Worm (Caenorhabditis elegans) whole organism, L1 larva: Measurements from ENCODE around the gene dhs-18.

Source experiments
- C04F5.9 ChIP-seq: sonication (generic microtip); optimal IDR thresholded peaks from 2 replicates; lab custom pipeline; 2016; ENCODE audit warnings: missing genetic modification characterization, missing compliant biosample characterization
- C16A3.4 ChIP-seq: fragments of 150-350 bp; optimal IDR thresholded peaks from 2 replicates; lab custom pipeline; 2014; ENCODE audit warnings: missing biosample characterization, missing genetic modification characterization
- F16B12.6 ChIP-seq: fragments of 150-350 bp; optimal IDR thresholded peaks from 2 replicates; lab custom pipeline; 2014; ENCODE audit warnings: missing biosample characterization, missing genetic modification characterization
- aha-1 ChIP-seq: fragments of 150-350 bp; optimal IDR thresholded peaks from 2 replicates; lab custom pipeline; 2014; ENCODE audit warnings: missing biosample characterization, missing genetic modification characterization
- aly-2 ChIP-seq: fragments of 150-350 bp; optimal IDR thresholded peaks from 2 replicates; lab custom pipeline; 2014; ENCODE audit warnings: missing biosample characterization, missing genetic modification characterization
- ama-1 ChIP-seq: fragments of 150-350 bp; optimal IDR thresholded peaks from 2 replicates; lab custom pipeline; 2014
- ceh-8 ChIP-seq: fragments of 200-800 bp; sonication (Bioruptor generic); optimal IDR thresholded peaks from 2 replicates; lab custom pipeline; 2018; ENCODE audit warnings: mild to moderate bottlenecking, missing genetic modification characterization, moderate library complexity, missing compliant biosample characterization
- ces-1 ChIP-seq: fragments of 150-350 bp; optimal IDR thresholded peaks from 2 replicates; lab custom pipeline; 2014; ENCODE audit warnings: missing biosample characterization, missing genetic modification reagents, missing genetic modification characterization
- dpl-1 ChIP-seq, 3 experiments: fragments of 150-350 bp in 2 of 3; sonication (generic microtip) in 1 of 3; optimal IDR thresholded peaks; 2 replicates each; lab custom pipeline; 2014 to 2017; ENCODE audit warnings: missing biosample characterization in 3 of 3, missing genetic modification characterization in 3 of 3, missing genetic modification reagents in 3 of 3
- efl-1 ChIP-seq, 4 experiments: fragments of 150-350 bp; optimal IDR thresholded peaks in 3 of 4; peaks in 1 of 4; 1 replicate in 1 of 4; 2 replicates in 3 of 4; lab custom pipeline; 2014; ENCODE audit warnings: missing biosample characterization in 2 of 4, missing genetic modification characterization in 2 of 4, missing genetic modification reagents in 2 of 4
- egl-27 ChIP-seq, 2 experiments: fragments of 150-350 bp in 1 of 2; sonication (generic microtip); optimal IDR thresholded peaks; 3 replicates each; lab custom pipeline; 2017 to 2018; ENCODE audit warnings: missing biosample characterization in 2 of 2, missing genetic modification characterization in 2 of 2, missing genetic modification reagents in 2 of 2
- elt-3 ChIP-seq, 6 experiments: fragments of 150-350 bp in 1 of 6; sonication (generic microtip); optimal IDR thresholded peaks; 2 replicates each; lab custom pipeline; 2017 to 2018; ENCODE audit warnings: missing biosample characterization in 6 of 6, missing genetic modification characterization in 6 of 6, inconsistent platforms in 1 of 6
- fkh-10 ChIP-seq: sonication (generic microtip); optimal IDR thresholded peaks from 2 replicates; lab custom pipeline; 2017; ENCODE audit warnings: missing biosample characterization, missing genetic modification reagents, missing genetic modification characterization
- fkh-8 ChIP-seq: sonication (generic microtip); optimal IDR thresholded peaks from 2 replicates; lab custom pipeline; 2016; ENCODE audit warnings: mild to moderate bottlenecking, missing genetic modification characterization, missing compliant biosample characterization
- grh-1 ChIP-seq: fragments of 200-800 bp; sonication (Bioruptor generic); IDR thresholded peaks from 2 replicates; pipeline ENCODE4 v1.3.6; 2022; ENCODE audit warnings: missing genetic modification reagents, missing genetic modification characterization, missing compliant biosample characterization
- hpl-2 ChIP-seq: fragments of 150-350 bp; optimal IDR thresholded peaks from 2 replicates; lab custom pipeline; 2014; ENCODE audit warnings: missing biosample characterization, missing genetic modification reagents, missing genetic modification characterization
- irx-1 ChIP-seq: sonication (generic microtip); optimal IDR thresholded peaks from 2 replicates; lab custom pipeline; 2016; ENCODE audit warnings: missing genetic modification characterization, missing compliant biosample characterization
- isw-1 ChIP-seq: fragments of 200-800 bp; sonication (Bioruptor generic); IDR thresholded peaks from 2 replicates; pipeline ENCODE4 v1.3.6; 2022; ENCODE audit warnings: missing genetic modification characterization, missing compliant biosample characterization
- lin-13 ChIP-seq: fragments of 150-350 bp; optimal IDR thresholded peaks from 2 replicates; lab custom pipeline; 2014; ENCODE audit warnings: missing biosample characterization, missing genetic modification reagents, missing genetic modification characterization
- lin-14 ChIP-seq: fragments of 200-800 bp; sonication (Bioruptor generic); optimal IDR thresholded peaks from 2 replicates; lab custom pipeline; 2018; ENCODE audit warnings: mild to moderate bottlenecking, missing genetic modification characterization, moderate library complexity, missing compliant biosample characterization
- lin-39 ChIP-seq: fragments of 150-350 bp; optimal IDR thresholded peaks from 2 replicates; lab custom pipeline; 2014; ENCODE audit warnings: missing biosample characterization, missing genetic modification reagents, missing genetic modification characterization
- lir-3 ChIP-seq: sonication (generic microtip); optimal IDR thresholded peaks from 2 replicates; lab custom pipeline; 2016; ENCODE audit warnings: mild to moderate bottlenecking, missing genetic modification characterization, moderate library complexity, missing compliant biosample characterization; ENCODE audit not compliant: poor library complexity
- lsy-2 ChIP-seq, 2 experiments: fragments of 150-350 bp; optimal IDR thresholded peaks; 2 replicates each; lab custom pipeline; 2014; ENCODE audit warnings: missing biosample characterization in 2 of 2, missing genetic modification characterization in 2 of 2
- mef-2 ChIP-seq: fragments of 150-350 bp; optimal IDR thresholded peaks from 2 replicates; lab custom pipeline; 2014; ENCODE audit warnings: missing biosample characterization, missing genetic modification characterization
- nhr-12 ChIP-seq: sonication (generic microtip); optimal IDR thresholded peaks from 2 replicates; lab custom pipeline; 2017; ENCODE audit warnings: missing biosample characterization, missing genetic modification characterization
- nhr-20 ChIP-seq: sonication (generic microtip); optimal IDR thresholded peaks from 2 replicates; lab custom pipeline; 2016; ENCODE audit warnings: mild to moderate bottlenecking, missing genetic modification characterization, missing compliant biosample characterization
- nhr-237 ChIP-seq: fragments of 150-350 bp; optimal IDR thresholded peaks from 2 replicates; lab custom pipeline; 2014; ENCODE audit warnings: missing biosample characterization, missing genetic modification characterization
- nhr-28 ChIP-seq: fragments of 150-350 bp; optimal IDR thresholded peaks from 2 replicates; lab custom pipeline; 2014; ENCODE audit warnings: missing biosample characterization, missing genetic modification characterization
- nhr-47 ChIP-seq: sonication (generic microtip); optimal IDR thresholded peaks from 2 replicates; lab custom pipeline; 2016; ENCODE audit warnings: mild to moderate bottlenecking, missing genetic modification characterization, moderate library complexity, missing compliant biosample characterization
- nhr-71 ChIP-seq: sonication (generic microtip); optimal IDR thresholded peaks from 2 replicates; lab custom pipeline; 2016; ENCODE audit warnings: mild to moderate bottlenecking, missing genetic modification characterization, moderate library complexity, missing compliant biosample characterization
- nhr-77 ChIP-seq: fragments of 150-350 bp; optimal IDR thresholded peaks from 2 replicates; lab custom pipeline; 2014; ENCODE audit warnings: missing biosample characterization, missing genetic modification characterization
- nhr-85 ChIP-seq: sonication (generic microtip); peaks from one replicate; lab custom pipeline; 2016; ENCODE audit warnings: missing genetic modification characterization, inconsistent platforms, missing compliant biosample characterization
- nhr-90 ChIP-seq: sonication (generic microtip); optimal IDR thresholded peaks from 2 replicates; lab custom pipeline; 2016; ENCODE audit warnings: mild to moderate bottlenecking, missing genetic modification characterization, missing compliant biosample characterization; ENCODE audit not compliant: poor library complexity
- pag-3 ChIP-seq: sonication (generic microtip); optimal IDR thresholded peaks from 2 replicates; lab custom pipeline; 2017; ENCODE audit warnings: missing genetic modification characterization, mild to moderate bottlenecking, missing compliant biosample characterization, antibody characterized with exemption, borderline replicate concordance; ENCODE audit not compliant: insufficient read depth
- rnt-1 ChIP-seq: sonication (generic microtip); optimal IDR thresholded peaks from 2 replicates; lab custom pipeline; 2016; ENCODE audit warnings: mild to moderate bottlenecking, missing genetic modification characterization, moderate library complexity, missing compliant biosample characterization
- snpc-4 ChIP-seq: fragments of 150-350 bp; optimal IDR thresholded peaks from 2 replicates; lab custom pipeline; 2014; ENCODE audit warnings: missing biosample characterization, missing genetic modification characterization
- snu-23 ChIP-seq: sonication (generic microtip); optimal IDR thresholded peaks from 2 replicates; lab custom pipeline; 2016; ENCODE audit warnings: missing genetic modification characterization, missing compliant biosample characterization
- sptf-1 ChIP-seq: fragments of 150-350 bp; optimal IDR thresholded peaks from 2 replicates; lab custom pipeline; 2014; ENCODE audit warnings: missing biosample characterization, missing genetic modification characterization
- sup-37 ChIP-seq: fragments of 200-800 bp; sonication (Bioruptor generic); optimal IDR thresholded peaks from 2 replicates; lab custom pipeline; 2018; ENCODE audit warnings: mild to moderate bottlenecking, missing genetic modification characterization, missing compliant biosample characterization
- swsn-7 ChIP-seq: sonication (generic microtip); optimal IDR thresholded peaks from 2 replicates; lab custom pipeline; 2016; ENCODE audit warnings: missing genetic modification characterization, missing compliant biosample characterization
- unc-130 ChIP-seq: fragments of 150-350 bp; optimal IDR thresholded peaks from 2 replicates; lab custom pipeline; 2017; ENCODE audit warnings: missing biosample characterization, missing genetic modification characterization, inconsistent platforms
- unc-98 ChIP-seq: fragments of 200-800 bp; sonication (Bioruptor generic); IDR thresholded peaks from 2 replicates; pipeline ENCODE4 v1.3.6; 2022; ENCODE audit warnings: missing genetic modification characterization, missing compliant biosample characterization
- vab-15 ChIP-seq: sonication (generic microtip); optimal IDR thresholded peaks from 2 replicates; lab custom pipeline; 2017; ENCODE audit warnings: missing genotype, mild to moderate bottlenecking, missing genetic modification characterization, missing compliant biosample characterization
- xbp-1 ChIP-seq: sonication (generic microtip); optimal IDR thresholded peaks from 2 replicates; lab custom pipeline; 2016; ENCODE audit warnings: missing genetic modification characterization, missing compliant biosample characterization
- ztf-11 ChIP-seq, 2 experiments: sonication (generic microtip); optimal IDR thresholded peaks; 2 replicates each; lab custom pipeline; 2016 to 2017; ENCODE audit warnings: missing genetic modification characterization in 2 of 2, missing biosample characterization in 1 of 2, missing compliant biosample characterization in 1 of 2
- ztf-4 ChIP-seq: fragments of 150-350 bp; optimal IDR thresholded peaks from 2 replicates; lab custom pipeline; 2014; ENCODE audit warnings: missing biosample characterization, missing genetic modification characterization

dhs-18 gene

DNA sequence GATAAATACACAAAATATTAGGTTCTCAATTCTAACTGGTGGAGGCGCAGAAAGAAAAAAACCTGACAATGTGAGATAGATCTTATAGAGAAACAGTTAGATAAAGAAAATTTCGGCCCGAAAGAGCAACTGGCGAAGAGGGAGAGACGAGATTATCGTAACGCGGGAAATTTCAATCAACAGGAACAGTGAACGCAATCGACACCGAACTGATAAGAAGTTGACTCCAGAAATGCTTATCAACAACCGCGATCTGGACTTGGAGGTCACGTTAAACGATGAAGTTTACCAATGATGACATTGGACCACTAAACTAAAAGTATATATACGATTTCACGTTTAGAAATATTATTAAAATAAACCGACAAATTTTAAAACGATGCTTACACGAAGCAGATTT lies 29.8 kb upstream of the dhs-18 start:
- TF ChIP-seq dpl-1 (GFP tag; optimal IDR thresholded peaks at IDR 0.05; lab: Kevin White, UChicago) (peak in 1 of 3 experiments; percentile 3), hpl-2 (GFP tag; lab: Kevin White, UChicago) (no peak), elt-3 (tag; optimal IDR thresholded peaks at IDR 0.05; lab: Kevin White, UChicago) (peak in 1 of 6 experiments; percentile 21), sup-37 (GFP tag; lab: Kevin White, UChicago) (no peak), fkh-8 (no peak), nhr-90 (tag; lab: Kevin White, UChicago) (peak; percentile 27), ztf-11 (tag; optimal IDR thresholded peaks at IDR 0.05; lab: Kevin White, UChicago) (no peak), nhr-71 (tag; lab: Kevin White, UChicago) (peak; percentile 49), snu-23 (GFP tag; lab: Kevin White, UChicago) (peak; percentile 50), lin-13 (GFP tag; lab: Kevin White, UChicago) (peak; percentile 37), nhr-47 (tag; lab: Kevin White, UChicago) (peak; percentile 27), lin-14 (GFP tag; lab: Kevin White, UChicago) (peak; percentile 12), ama-1 (lab: Kevin White, UChicago) (peak; percentile 85), nhr-20 (tag; lab: Kevin White, UChicago) (peak; percentile 34), efl-1 (optimal IDR thresholded peaks at IDR 0.05; lab: Kevin White, UChicago) (no peak), efl-1 (GFP tag; optimal IDR thresholded peaks at IDR 0.05 in 1 of 2; lab: Kevin White, UChicago) (peak in 1 of 2 experiments; percentile 76), nhr-85 (tag; lab: Kevin White, UChicago) (peak; percentile 44), lsy-2 (tag; optimal IDR thresholded peaks at IDR 0.05; lab: Kevin White, UChicago) (peak in 1 of 2 experiments; percentile 18), aly-2 (tag; lab: Kevin White, UChicago) (peak; percentile 96)

- TF ChIP-seq pag-3 (tag; lab: Kevin White, UChicago) (no peak), nhr-85 (tag; lab: Kevin White, UChicago) (peak; percentile 41), grh-1 (GFP tag; lab: Robert Waterston, UW) (no peak), swsn-7 (no peak), snpc-4 (tag; lab: Kevin White, UChicago) (no peak), nhr-28 (tag; lab: Kevin White, UChicago) (no peak), ztf-4 (peak; percentile 26), lir-3 (tag; lab: Kevin White, UChicago) (no peak), aha-1 (no peak), vab-15 (tag; lab: Kevin White, UChicago) (no peak), fkh-10 (GFP tag; lab: Kevin White, UChicago) (no peak), unc-98 (no peak), C04F5.9 (tag; lab: Kevin White, UChicago) (no peak)
Measured at ce11 chrV:11076028-11076402, 29.4 kb upstream of the dhs-18 start.

DNA sequence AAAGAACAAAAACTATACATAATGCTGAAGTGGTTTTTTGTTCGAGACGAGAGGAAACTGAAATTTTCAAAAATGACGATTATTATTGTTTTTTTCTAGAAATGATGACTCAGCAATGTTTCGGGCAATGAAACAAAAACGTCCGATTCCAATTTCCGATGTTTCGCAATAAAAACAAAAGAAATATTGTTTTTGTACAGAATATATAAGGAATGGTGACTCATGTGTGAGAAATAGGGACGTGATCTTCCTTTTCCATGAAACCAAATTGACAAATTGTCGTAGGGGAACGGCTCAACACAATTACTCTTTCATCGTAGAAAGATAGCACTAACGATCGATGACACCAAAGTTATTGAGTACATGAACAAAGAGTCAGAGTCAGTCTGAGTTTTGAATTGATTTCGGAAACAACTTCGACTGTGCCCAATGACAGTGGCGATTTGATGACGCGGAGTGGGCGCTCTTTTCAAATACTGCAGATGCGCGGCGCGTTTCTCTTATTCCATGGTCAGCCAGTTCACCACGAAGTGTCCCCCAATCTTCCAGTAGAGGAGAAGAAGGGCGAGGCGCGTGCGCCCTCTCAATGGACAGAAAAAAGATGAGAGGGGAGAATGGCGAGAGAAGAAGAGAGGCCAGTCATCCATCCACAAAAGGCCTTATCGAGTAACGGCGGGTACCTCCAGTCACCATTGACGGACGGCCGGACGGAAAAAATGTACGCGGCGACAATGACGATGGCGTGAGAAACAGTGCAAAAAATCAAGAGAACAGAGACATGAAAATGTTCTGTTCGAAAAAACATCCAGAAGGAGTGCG lies 28.8 kb upstream of the dhs-18 start:
- TF ChIP-seq egl-27 (tag; optimal IDR thresholded peaks at IDR 0.05; lab: Kevin White, UChicago) (no peak), mef-2 (tag; lab: Kevin White, UChicago) (no peak), dpl-1 (GFP tag; optimal IDR thresholded peaks at IDR 0.05; lab: Kevin White, UChicago) (peak in 2 of 3 experiments; percentile 5 to 31), fkh-8 (peak; percentile 2), ces-1 (GFP tag; lab: Kevin White, UChicago) (no peak), ceh-8 (no peak), F16B12.6 (tag; lab: Kevin White, UChicago) (no peak), C16A3.4 (tag; lab: Kevin White, UChicago) (no peak), rnt-1 (tag; lab: Kevin White, UChicago) (peak; percentile 22), irx-1 (tag; lab: Kevin White, UChicago) (no peak), unc-130 (tag; lab: Kevin White, UChicago) (no peak), efl-1 (optimal IDR thresholded peaks at IDR 0.05; lab: Kevin White, UChicago) (no peak), efl-1 (GFP tag; optimal IDR thresholded peaks at IDR 0.05 in 1 of 2; lab: Kevin White, UChicago) (peak in 1 of 2 experiments; percentile 67), hpl-2 (GFP tag; lab: Kevin White, UChicago) (no peak), nhr-237 (tag; lab: Kevin White, UChicago) (no peak), isw-1 (GFP tag; lab: Robert Waterston, UW) (no peak), sptf-1 (no peak), xbp-1 (no peak), lin-39 (tag; lab: Kevin White, UChicago) (no peak), snpc-4 (tag; lab: Kevin White, UChicago) (peak; percentile 13), ama-1 (lab: Kevin White, UChicago) (no peak), nhr-77 (tag; lab: Kevin White, UChicago) (no peak), nhr-12 (tag; lab: Kevin White, UChicago) (no peak), C04F5.9 (tag; lab: Kevin White, UChicago) (no peak), nhr-71 (tag; lab: Kevin White, UChicago) (peak; percentile 3)
